Worm (Caenorhabditis elegans): ENCODE results near the gene par-3.

Gene par-3

ce11 chrIII:5653692-5654105 lies 10.3 kb upstream of the par-3 start:
- TF ChIP-seq pes-1 (GFP tag; IDR thresholded peaks at IDR 0.05) (0 out of 2 replicates have a peak, but pooled peaks have one; percentile 29), ama-1 (optimal IDR thresholded peaks at IDR 0.05) (no peak), ceh-36 (tag; optimal IDR thresholded peaks at IDR 0.05) (no peak), hmbx-1 (tag; optimal IDR thresholded peaks at IDR 0.05) (no peak), ets-7 (tag; optimal IDR thresholded peaks at IDR 0.05) (no peak)

ce11 chrIII:5656941-5657340 lies 7.1 kb upstream of the par-3 start, which contains the start of gene sdz-21:
Gene sdz-21 (minus strand): TSS chrIII:5657041.
- TF ChIP-seq hmg-4 (GFP tag; optimal IDR thresholded peaks at IDR 0.05) (no peak), tbx-37 (GFP tag; conservative IDR thresholded peaks at IDR 0.05) (no peak), B0310.2 (tag; optimal IDR thresholded peaks at IDR 0.05) (no peak), pes-1 (GFP tag; IDR thresholded peaks at IDR 0.05) (no peak), flt-1 (GFP tag; IDR thresholded peaks at IDR 0.05) (no peak), hmbx-1 (tag; optimal IDR thresholded peaks at IDR 0.05) (no peak), ets-7 (tag; optimal IDR thresholded peaks at IDR 0.05) (no peak), ceh-36 (tag; optimal IDR thresholded peaks at IDR 0.05) (no peak), F13C5.2 (tag; optimal IDR thresholded peaks at IDR 0.05) (no peak), ceh-13 (GFP tag; optimal IDR thresholded peaks at IDR 0.05) (no peak), ama-1 (optimal IDR thresholded peaks at IDR 0.05) (no peak), tbx-11 (GFP tag; IDR thresholded peaks at IDR 0.05) (no peak), sea-1 (GFP tag; conservative IDR thresholded peaks at IDR 0.05) (no peak), hnd-1 (tag; optimal IDR thresholded peaks at IDR 0.05) (no peak), aly-1 (tag; optimal IDR thresholded peaks at IDR 0.05) (no peak), tra-4 (tag; optimal IDR thresholded peaks at IDR 0.05) (no peak), scrt-1 (GFP tag; IDR thresholded peaks at IDR 0.05) (no peak)

- TF ChIP-seq flt-1 (GFP tag; IDR thresholded peaks at IDR 0.05) (no peak), ceh-13 (GFP tag; optimal IDR thresholded peaks at IDR 0.05) (no peak), pes-1 (GFP tag; IDR thresholded peaks at IDR 0.05) (no peak), aly-1 (tag; optimal IDR thresholded peaks at IDR 0.05) (no peak), hnd-1 (tag; optimal IDR thresholded peaks at IDR 0.05) (no peak), ama-1 (optimal IDR thresholded peaks at IDR 0.05) (no peak), scrt-1 (GFP tag; IDR thresholded peaks at IDR 0.05) (no peak), sea-1 (GFP tag; conservative IDR thresholded peaks at IDR 0.05) (no peak), B0310.2 (tag; optimal IDR thresholded peaks at IDR 0.05) (no peak)
Observed at ce11 chrIII:5660976-5661375, 3.1 kb upstream of the par-3 start, which contains the start of gene F54E7.6. Gene F54E7.6 (minus strand): TSS chrIII:5661085.

ce11 chrIII:5663521-5663920 lies 512 bp upstream of the par-3 start:
- TF ChIP-seq B0310.2 (tag; optimal IDR thresholded peaks at IDR 0.05): no peak
- no peak for TF ChIP-seq tra-4 (tag; optimal IDR thresholded peaks at IDR 0.05)
- TF ChIP-seq F13C5.2 (tag; optimal IDR thresholded peaks at IDR 0.05): no peak
- no peak for TF ChIP-seq hnd-1 (tag; optimal IDR thresholded peaks at IDR 0.05)
- no peak for TF ChIP-seq ama-1 (optimal IDR thresholded peaks at IDR 0.05)
- TF ChIP-seq ets-7 (tag; optimal IDR thresholded peaks at IDR 0.05): no peak
- TF ChIP-seq ceh-36 (tag; optimal IDR thresholded peaks at IDR 0.05): no peak
- TF ChIP-seq sea-1 (GFP tag; conservative IDR thresholded peaks at IDR 0.05): no peak
- TF ChIP-seq scrt-1 (GFP tag; IDR thresholded peaks at IDR 0.05): no peak
- TF ChIP-seq tbx-11 (GFP tag; IDR thresholded peaks at IDR 0.05): no peak
- no peak for TF ChIP-seq pes-1 (GFP tag; IDR thresholded peaks at IDR 0.05)
- TF ChIP-seq tbx-37 (GFP tag; conservative IDR thresholded peaks at IDR 0.05): no peak
- TF ChIP-seq hmg-4 (GFP tag; optimal IDR thresholded peaks at IDR 0.05): no peak
- TF ChIP-seq flt-1 (GFP tag; IDR thresholded peaks at IDR 0.05): no peak
- TF ChIP-seq aly-1 (tag; optimal IDR thresholded peaks at IDR 0.05): no peak
- no peak for TF ChIP-seq hmbx-1 (tag; optimal IDR thresholded peaks at IDR 0.05)
- no peak for TF ChIP-seq ceh-13 (GFP tag; optimal IDR thresholded peaks at IDR 0.05)

ce11 chrIII:5665278-5665677 lies 1.2 kb downstream of the par-3 start:
- TF ChIP-seq ets-7 (tag; optimal IDR thresholded peaks at IDR 0.05) (no peak), B0310.2 (tag; optimal IDR thresholded peaks at IDR 0.05) (no peak), ceh-36 (tag; optimal IDR thresholded peaks at IDR 0.05) (no peak), hnd-1 (tag; optimal IDR thresholded peaks at IDR 0.05) (no peak), F13C5.2 (tag; optimal IDR thresholded peaks at IDR 0.05) (no peak)

- no peak for TF ChIP-seq ets-7 (tag; optimal IDR thresholded peaks at IDR 0.05)
- TF ChIP-seq scrt-1 (GFP tag; IDR thresholded peaks at IDR 0.05): no peak
- TF ChIP-seq tbx-11 (GFP tag; IDR thresholded peaks at IDR 0.05): no peak
- TF ChIP-seq ceh-36 (tag; optimal IDR thresholded peaks at IDR 0.05): no peak
- no peak for TF ChIP-seq pes-1 (GFP tag; IDR thresholded peaks at IDR 0.05)
- no peak for TF ChIP-seq tra-4 (tag; optimal IDR thresholded peaks at IDR 0.05)
- no peak for TF ChIP-seq hmg-4 (GFP tag; optimal IDR thresholded peaks at IDR 0.05)
- TF ChIP-seq tbx-37 (GFP tag; conservative IDR thresholded peaks at IDR 0.05): no peak
- no peak for TF ChIP-seq aly-1 (tag; optimal IDR thresholded peaks at IDR 0.05)
- no peak for TF ChIP-seq B0310.2 (tag; optimal IDR thresholded peaks at IDR 0.05)
Observed at ce11 chrIII:5665710-5666109, 1.7 kb downstream of the par-3 start.

ce11 chrIII:5667952-5668489 lies 4.0 kb downstream of the par-3 start:
- no peak for TF ChIP-seq ets-7 (tag; optimal IDR thresholded peaks at IDR 0.05)
- TF ChIP-seq tra-4 (tag; optimal IDR thresholded peaks at IDR 0.05): no peak
- 0 out of 2 replicates have a peak, but pooled peaks have one; percentile 13 for TF ChIP-seq tbx-11 (GFP tag; IDR thresholded peaks at IDR 0.05)
- no peak for TF ChIP-seq B0310.2 (tag; optimal IDR thresholded peaks at IDR 0.05)
- no peak for TF ChIP-seq scrt-1 (GFP tag; IDR thresholded peaks at IDR 0.05)
- no peak for TF ChIP-seq tbx-37 (GFP tag; conservative IDR thresholded peaks at IDR 0.05)
- TF ChIP-seq flt-1 (GFP tag; IDR thresholded peaks at IDR 0.05): no peak
- no peak for TF ChIP-seq aly-1 (tag; optimal IDR thresholded peaks at IDR 0.05)
- TF ChIP-seq hmbx-1 (tag; optimal IDR thresholded peaks at IDR 0.05): no peak
- peak; percentile 1 for TF ChIP-seq hmg-4 (GFP tag; optimal IDR thresholded peaks at IDR 0.05)
- no peak for TF ChIP-seq ama-1 (optimal IDR thresholded peaks at IDR 0.05)
- TF ChIP-seq hnd-1 (tag; optimal IDR thresholded peaks at IDR 0.05): no peak

- TF ChIP-seq sea-1 (GFP tag; conservative IDR thresholded peaks at IDR 0.05) (no peak), tra-4 (tag; optimal IDR thresholded peaks at IDR 0.05) (no peak), F13C5.2 (tag; optimal IDR thresholded peaks at IDR 0.05) (no peak), ama-1 (optimal IDR thresholded peaks at IDR 0.05) (no peak), ceh-13 (GFP tag; optimal IDR thresholded peaks at IDR 0.05) (no peak), hnd-1 (tag; optimal IDR thresholded peaks at IDR 0.05) (no peak), B0310.2 (tag; optimal IDR thresholded peaks at IDR 0.05) (no peak), ets-7 (tag; optimal IDR thresholded peaks at IDR 0.05) (no peak), hmg-4 (GFP tag; optimal IDR thresholded peaks at IDR 0.05) (no peak), tbx-37 (GFP tag; conservative IDR thresholded peaks at IDR 0.05) (no peak), pes-1 (GFP tag; IDR thresholded peaks at IDR 0.05) (no peak)
Observed at ce11 chrIII:5674196-5674595, 10.2 kb downstream of the par-3 start.

All from whole organism, early embryonic.